Worm (Caenorhabditis elegans) whole organism, mixed stage, embryonic: ENCODE measurements around the gene scp-1.

Experiments used
- M03D4.4 ChIP-seq: sonication (generic microtip); optimal IDR thresholded peaks from 2 replicates; lab custom pipeline; 2017; ENCODE audit warnings: mild to moderate bottlenecking, missing genetic modification characterization, missing compliant biosample characterization
- bed-3 ChIP-seq: fragments of 200-800 bp; sonication (Bioruptor generic); optimal IDR thresholded peaks from 3 replicates; lab custom pipeline; 2018; ENCODE audit warnings: mild to moderate bottlenecking, missing genetic modification characterization, moderate library complexity, missing compliant biosample characterization
- blmp-1 ChIP-seq: fragments of 150-350 bp; optimal IDR thresholded peaks from 2 replicates; lab custom pipeline; 2014; ENCODE audit warnings: missing biosample characterization, missing genetic modification characterization
- ceh-39 ChIP-seq: fragments of 150-350 bp; optimal IDR thresholded peaks from 2 replicates; lab custom pipeline; 2014; ENCODE audit warnings: missing biosample characterization, missing genetic modification characterization
- ceh-83 ChIP-seq: fragments of 200-800 bp; sonication (Bioruptor generic); optimal IDR thresholded peaks from 2 replicates; lab custom pipeline; 2018; ENCODE audit warnings: mild to moderate bottlenecking, missing genetic modification characterization, missing compliant biosample characterization
- ces-1 ChIP-seq: fragments of 150-350 bp; optimal IDR thresholded peaks from 2 replicates; lab custom pipeline; 2014; ENCODE audit warnings: missing biosample characterization, missing genetic modification reagents, missing genetic modification characterization
- drap-1 ChIP-seq: fragments of 200-800 bp; sonication (Bioruptor generic); optimal IDR thresholded peaks from 3 replicates; lab custom pipeline; 2018; ENCODE audit warnings: mild to moderate bottlenecking, missing genetic modification characterization, missing compliant biosample characterization
- elt-1 ChIP-seq: sonication (generic microtip); optimal IDR thresholded peaks from 2 replicates; lab custom pipeline; 2017; ENCODE audit warnings: missing genetic modification characterization, mild to moderate bottlenecking, missing compliant biosample characterization, antibody characterized with exemption, moderate library complexity, borderline replicate concordance; ENCODE audit not compliant: insufficient read depth
- elt-3 ChIP-seq: fragments of 150-350 bp; optimal IDR thresholded peaks from 2 replicates; lab custom pipeline; 2014; ENCODE audit warnings: missing biosample characterization, missing genetic modification characterization
- flh-1 ChIP-seq: fragments of 200-800 bp; sonication (Bioruptor generic); optimal IDR thresholded peaks from 2 replicates; lab custom pipeline; 2018; ENCODE audit warnings: mild to moderate bottlenecking, missing genetic modification characterization, moderate library complexity, missing compliant biosample characterization
- ham-2 ChIP-seq: fragments of 200-800 bp; sonication (Bioruptor generic); optimal IDR thresholded peaks from 2 replicates; lab custom pipeline; 2018; ENCODE audit warnings: mild to moderate bottlenecking, missing genetic modification characterization, missing compliant biosample characterization
- hlh-1 ChIP-seq: fragments of 150-350 bp; optimal IDR thresholded peaks from 2 replicates; lab custom pipeline; 2014; ENCODE audit warnings: missing biosample characterization, missing genetic modification reagents, missing genetic modification characterization
- lin-32 ChIP-seq: fragments of 200-800 bp; sonication (Bioruptor generic); optimal IDR thresholded peaks from 2 replicates; lab custom pipeline; 2018; ENCODE audit warnings: mild to moderate bottlenecking, missing genetic modification characterization, missing compliant biosample characterization
- lsy-2 ChIP-seq: fragments of 150-350 bp; optimal IDR thresholded peaks from 2 replicates; lab custom pipeline; 2014; ENCODE audit warnings: missing biosample characterization, missing genetic modification characterization
- mep-1 ChIP-seq: fragments of 150-350 bp; optimal IDR thresholded peaks from 2 replicates; lab custom pipeline; 2017; ENCODE audit warnings: missing biosample characterization, missing genetic modification reagents, missing genetic modification characterization, inconsistent platforms
- mls-2 ChIP-seq: sonication (generic microtip); optimal IDR thresholded peaks from 2 replicates; lab custom pipeline; 2016; ENCODE audit warnings: mild to moderate bottlenecking, missing genetic modification characterization, moderate library complexity, missing compliant biosample characterization
- nhr-12 ChIP-seq: fragments of 150-350 bp; optimal IDR thresholded peaks from 2 replicates; lab custom pipeline; 2014; ENCODE audit warnings: missing biosample characterization, missing genetic modification characterization
- nhr-2 ChIP-seq: fragments of 150-350 bp; optimal IDR thresholded peaks from 2 replicates; lab custom pipeline; 2014; ENCODE audit warnings: missing biosample characterization, missing genetic modification characterization
- nhr-237 ChIP-seq: fragments of 150-350 bp; optimal IDR thresholded peaks from 2 replicates; lab custom pipeline; 2014; ENCODE audit warnings: missing biosample characterization, missing genetic modification characterization
- nhr-28 ChIP-seq: fragments of 150-350 bp; optimal IDR thresholded peaks from 2 replicates; lab custom pipeline; 2014; ENCODE audit warnings: missing biosample characterization, missing genetic modification characterization
- nhr-76 ChIP-seq: sonication (generic microtip); optimal IDR thresholded peaks from 2 replicates; lab custom pipeline; 2017; ENCODE audit warnings: missing biosample characterization, missing genetic modification characterization
- pha-4 ChIP-seq: fragments of 150-350 bp; optimal IDR thresholded peaks from 2 replicates; lab custom pipeline; 2018; ENCODE audit warnings: missing biosample characterization, missing genetic modification reagents, missing genetic modification characterization
- snpc-4 ChIP-seq: fragments of 150-350 bp; optimal IDR thresholded peaks from 2 replicates; lab custom pipeline; 2014; ENCODE audit warnings: missing biosample characterization, missing genetic modification characterization
- tbx-8 ChIP-seq: fragments of 200-800 bp; sonication (Bioruptor generic); optimal IDR thresholded peaks from 2 replicates; lab custom pipeline; 2018; ENCODE audit warnings: mild to moderate bottlenecking, missing genetic modification characterization, moderate library complexity, missing compliant biosample characterization
- unc-120 ChIP-seq: sonication (generic microtip); optimal IDR thresholded peaks from 2 replicates; lab custom pipeline; 2017; ENCODE audit warnings: missing genetic modification characterization, missing compliant biosample characterization; ENCODE audit not compliant: poor library complexity, severe bottlenecking
- unc-39 ChIP-seq: fragments of 150-350 bp; optimal IDR thresholded peaks from 2 replicates; lab custom pipeline; 2014; ENCODE audit warnings: missing biosample characterization, missing genetic modification characterization
- ztf-11 ChIP-seq: fragments of 150-350 bp; optimal IDR thresholded peaks from 2 replicates; lab custom pipeline; 2014; ENCODE audit warnings: missing biosample characterization, missing genetic modification characterization

scp-1 gene

DNA sequence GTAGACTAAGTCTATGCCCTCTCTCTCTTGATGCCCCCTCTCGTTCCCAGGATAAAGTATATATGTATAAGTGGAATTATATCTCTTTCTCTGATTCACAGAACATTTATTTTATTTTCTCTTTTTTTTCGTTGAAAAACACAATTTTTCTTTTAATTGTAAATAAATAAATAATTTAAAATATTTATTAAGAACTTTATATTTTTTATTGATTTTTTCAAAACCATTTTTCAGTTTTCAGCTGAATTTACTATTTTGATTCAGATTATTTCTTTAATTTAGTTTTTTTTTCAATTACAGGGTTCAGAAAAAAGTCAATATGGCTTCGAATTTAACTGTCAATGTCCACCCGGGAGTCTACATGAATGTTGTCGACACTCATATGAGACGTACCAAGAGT lies 2.5 kb upstream of the scp-1 start, which contains the start of gene eif-3.F:
Gene eif-3.F, plus strand, starts transcription at position 301 of the 400 bp plus-strand sequence.
- TF ChIP-seq ceh-83 (GFP tag; lab: Kevin White, UChicago) (no peak), lsy-2 (tag; lab: Kevin White, UChicago) (no peak), ceh-39 (tag; lab: Kevin White, UChicago) (no peak), drap-1 (no peak), ces-1 (GFP tag; lab: Kevin White, UChicago) (no peak)

ce11 chrII:9333034-9333433 lies 780 bp upstream of the scp-1 start:
- TF ChIP-seq nhr-12 (tag; lab: Kevin White, UChicago) (no peak), mep-1 (tag; lab: Kevin White, UChicago) (no peak), elt-1 (tag; lab: Kevin White, UChicago) (no peak)

DNA sequence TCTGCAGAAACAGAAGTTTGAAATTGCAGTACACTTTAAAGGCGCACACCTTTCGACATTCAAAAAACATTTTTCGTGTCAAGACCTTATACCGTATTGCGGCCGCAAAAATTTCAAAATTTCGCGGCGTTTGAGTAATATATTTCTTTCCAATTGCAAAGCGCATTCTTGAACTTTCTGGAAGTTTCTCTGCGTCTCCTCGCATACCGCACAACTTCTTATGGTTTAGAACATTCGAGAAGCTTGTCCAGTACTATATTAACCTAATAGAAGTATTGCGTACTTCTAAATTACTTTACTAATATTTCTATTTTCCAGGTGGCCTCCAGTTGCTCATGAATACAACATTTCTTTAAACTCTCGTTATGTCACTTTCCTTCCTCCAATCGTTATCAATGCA lies 2.8 kb downstream of the scp-1 start:
- TF ChIP-seq nhr-237 (no peak), nhr-2 (tag; lab: Kevin White, UChicago) (no peak), bed-3 (no peak), nhr-76 (tag; lab: Kevin White, UChicago) (no peak), ham-2 (GFP tag; lab: Kevin White, UChicago) (no peak), pha-4 (tag; lab: Kevin White, UChicago) (no peak), ces-1 (GFP tag; lab: Kevin White, UChicago) (no peak), tbx-8 (GFP tag; lab: Kevin White, UChicago) (no peak), mls-2 (no peak), ztf-11 (tag; lab: Kevin White, UChicago) (no peak), elt-3 (tag; lab: Kevin White, UChicago) (no peak), lin-32 (GFP tag; lab: Kevin White, UChicago) (no peak), flh-1 (GFP tag; lab: Kevin White, UChicago) (no peak), elt-1 (tag; lab: Kevin White, UChicago) (no peak)

- TF ChIP-seq nhr-2 (tag; lab: Kevin White, UChicago), result no peak
Observed at ce11 chrII:9338859-9339258, 5.0 kb downstream of the scp-1 start, which contains the start of gene ttll-12. Gene ttll-12, plus strand, starts transcription at chrII:9338997.

ce11 chrII:9343955-9344354 lies 10.1 kb downstream of the scp-1 start:
- no peak for TF ChIP-seq unc-120 (tag; lab: Kevin White, UChicago)
- TF ChIP-seq M03D4.4 (tag; lab: Kevin White, UChicago), result no peak
- TF ChIP-seq nhr-2 (tag; lab: Kevin White, UChicago), result no peak
- peak; percentile 20 for TF ChIP-seq elt-3 (tag; lab: Kevin White, UChicago)

- no peak for TF ChIP-seq unc-39
- no peak for TF ChIP-seq mls-2
- TF ChIP-seq ces-1 (GFP tag; lab: Kevin White, UChicago), result no peak
- no peak for TF ChIP-seq blmp-1 (tag; lab: Kevin White, UChicago)
- no peak for TF ChIP-seq ztf-11 (tag; lab: Kevin White, UChicago)
- TF ChIP-seq nhr-28, result no peak
- no peak for TF ChIP-seq lsy-2 (tag; lab: Kevin White, UChicago)
- TF ChIP-seq hlh-1 (tag; lab: Kevin White, UChicago), result no peak
- TF ChIP-seq nhr-237, result no peak
- no peak for TF ChIP-seq elt-3 (tag; lab: Kevin White, UChicago)
- no peak for TF ChIP-seq flh-1 (GFP tag; lab: Kevin White, UChicago)
- no peak for TF ChIP-seq drap-1
- no peak for TF ChIP-seq nhr-2 (tag; lab: Kevin White, UChicago)
- TF ChIP-seq bed-3, result no peak
- no peak for TF ChIP-seq tbx-8 (GFP tag; lab: Kevin White, UChicago)
- TF ChIP-seq snpc-4, result no peak
Observed at ce11 chrII:9345116-9345515, 11.3 kb downstream of the scp-1 start.

ce11 chrII:9345794-9346193 lies 12.0 kb downstream of the scp-1 start:
- no peak for TF ChIP-seq unc-120 (tag; lab: Kevin White, UChicago)
